Fruit fly (Drosophila melanogaster): Measurements from ENCODE around the gene CG42502.
A peak's percentile ranks its signal among the peaks of the same experiment; 100 is the strongest.

The CG42502 gene

DNA sequence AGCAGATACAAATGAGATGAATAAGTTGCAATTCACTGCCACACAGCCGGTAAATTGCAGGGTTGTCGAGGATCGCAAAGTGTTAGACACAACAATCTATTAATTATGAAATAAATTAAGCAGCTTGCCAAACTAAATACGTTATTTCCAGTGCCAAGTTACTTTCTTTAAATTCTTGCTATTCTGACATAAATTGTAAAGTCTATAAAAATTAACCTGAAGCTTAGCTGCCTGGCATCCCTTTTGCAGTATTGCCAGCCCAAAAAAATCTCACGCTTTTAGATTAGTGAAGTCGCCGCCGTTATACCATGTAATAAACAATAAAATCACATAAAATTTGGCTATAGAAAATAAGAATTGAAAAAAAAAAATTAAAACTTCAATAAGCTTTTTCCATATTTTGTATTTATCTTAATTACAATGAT is 46.6 kb upstream of the CG42502 start (continued):
- TF ChIP-seq CG10147 (GFP tag; optimal IDR thresholded peaks at IDR 0.05), result peak; percentile 82
- TF ChIP-seq prd (optimal IDR thresholded peaks at IDR 0.05), result no peak
- peak; percentile 90 for TF ChIP-seq prd (GFP tag; IDR thresholded peaks at IDR 0.05)
- TF ChIP-seq sna (GFP tag; IDR thresholded peaks at IDR 0.05; ENCODE audit: partially characterized antibody), result no peak
- peak; percentile 86 for TF ChIP-seq Asciz (GFP tag; optimal IDR thresholded peaks at IDR 0.05)
- TF ChIP-seq Dad (GFP tag; optimal IDR thresholded peaks at IDR 0.05), result peak; percentile 46
- TF ChIP-seq h (optimal IDR thresholded peaks at IDR 0.05), result no peak
- peak; percentile 90 for TF ChIP-seq CG17328 (GFP tag; IDR thresholded peaks at IDR 0.05)
- peak; percentile 63 for TF ChIP-seq slou (GFP tag; optimal IDR thresholded peaks at IDR 0.05)
- TF ChIP-seq corto (GFP tag; optimal IDR thresholded peaks at IDR 0.05), result peak; percentile 94
- peak; percentile 88 for TF ChIP-seq Blimp-1 (GFP tag; optimal IDR thresholded peaks at IDR 0.05)
- TF ChIP-seq HLH54F (GFP tag; optimal IDR thresholded peaks at IDR 0.05), result peak; percentile 92
- peak; percentile 83 for TF ChIP-seq CG3838 (GFP tag; optimal IDR thresholded peaks at IDR 0.05)
- TF ChIP-seq en (GFP tag; optimal IDR thresholded peaks at IDR 0.05), result peak; percentile 75
- peak; percentile 48 for TF ChIP-seq HmgD (GFP tag; optimal IDR thresholded peaks at IDR 0.05)
- TF ChIP-seq CG3065 (GFP tag; optimal IDR thresholded peaks at IDR 0.05), result peak; percentile 84
- TF ChIP-seq fru (optimal IDR thresholded peaks at IDR 0.05), result no peak
- TF ChIP-seq sqz (GFP tag; optimal IDR thresholded peaks at IDR 0.05), result peak; percentile 76
- TF ChIP-seq phol (tag; optimal IDR thresholded peaks at IDR 0.05), result peak; percentile 94
- TF ChIP-seq Lim3 (GFP tag; IDR thresholded peaks at IDR 0.05), result 0 out of 2 replicates have a peak, but pooled peaks have one; percentile 13
- peak; percentile 94 for TF ChIP-seq CG2712 (tag; optimal IDR thresholded peaks at IDR 0.05)
- TF ChIP-seq sug (tag; optimal IDR thresholded peaks at IDR 0.05), result peak; percentile 84
- peak; percentile 93 for TF ChIP-seq Awh (GFP tag; IDR thresholded peaks at IDR 0.05)
- TF ChIP-seq CG1647 (GFP tag; optimal IDR thresholded peaks at IDR 0.05), result peak; percentile 62
- peak; percentile 33 for TF ChIP-seq p53 (GFP tag; optimal IDR thresholded peaks at IDR 0.05)
- no peak for TF ChIP-seq eve (GFP tag; optimal IDR thresholded peaks at IDR 0.05)
- peak; percentile 82 for TF ChIP-seq B-H1 (GFP tag; IDR thresholded peaks at IDR 0.05)
- TF ChIP-seq lola (GFP tag; optimal IDR thresholded peaks at IDR 0.05), result peak in 1 of 3 experiments; percentile 79
- TF ChIP-seq zen (tag; optimal IDR thresholded peaks at IDR 0.05), result peak; percentile 82
- TF ChIP-seq dmrt11E (tag; optimal IDR thresholded peaks at IDR 0.05), result peak; percentile 80
- peak; percentile 4 for TF ChIP-seq sima (GFP tag; optimal IDR thresholded peaks at IDR 0.05)
- peak; percentile 88 for TF ChIP-seq CG9609 (GFP tag; optimal IDR thresholded peaks at IDR 0.05)
- peak; percentile 69 for TF ChIP-seq pum (GFP tag; optimal IDR thresholded peaks at IDR 0.05)
- peak; percentile 95 for TF ChIP-seq CG6813 (GFP tag; optimal IDR thresholded peaks at IDR 0.05)
- TF ChIP-seq CG8290 (GFP tag; optimal IDR thresholded peaks at IDR 0.05), result peak; percentile 50
- TF ChIP-seq CG8290 (tag; optimal IDR thresholded peaks at IDR 0.05), result peak; percentile 80 to 92
- peak; percentile 92 for TF ChIP-seq Ada2b (GFP tag; IDR thresholded peaks at IDR 0.05)
- TF ChIP-seq ci (GFP tag; IDR thresholded peaks at IDR 0.05), result peak; percentile 96
- peak; percentile 54 for TF ChIP-seq CG13287 (GFP tag; IDR thresholded peaks at IDR 0.05; ENCODE audit: partially characterized antibody)
- peak; percentile 81 for TF ChIP-seq CrebB (tag; optimal IDR thresholded peaks at IDR 0.05)
- TF ChIP-seq Fer3 (tag; optimal IDR thresholded peaks at IDR 0.05), result peak; percentile 92
- TF ChIP-seq CG18619 (GFP tag; optimal IDR thresholded peaks at IDR 0.05), result peak; percentile 87
- peak; percentile 76 for TF ChIP-seq disco-r (GFP tag; optimal IDR thresholded peaks at IDR 0.05)
- TF ChIP-seq CG2875 (GFP tag; optimal IDR thresholded peaks at IDR 0.05), result peak; percentile 76
- no peak for TF ChIP-seq Dll (GFP tag; IDR thresholded peaks at IDR 0.05; ENCODE audit: partially characterized antibody)
- no peak for TF ChIP-seq pan (optimal IDR thresholded peaks at IDR 0.05)
- peak in 1 of 2 experiments; percentile 95 for TF ChIP-seq pan (GFP tag; optimal IDR thresholded peaks at IDR 0.05 in 1 of 2, IDR thresholded peaks at IDR 0.05 in 1 of 2)
- peak; percentile 71 for TF ChIP-seq CG10274 (GFP tag; optimal IDR thresholded peaks at IDR 0.05)
- peak; percentile 64 for TF ChIP-seq CG7271 (tag; optimal IDR thresholded peaks at IDR 0.05)
- peak; percentile 91 for TF ChIP-seq CG10209 (GFP tag; optimal IDR thresholded peaks at IDR 0.05)
- TF ChIP-seq Hr3 (GFP tag; optimal IDR thresholded peaks at IDR 0.05), result peak; percentile 87
- TF ChIP-seq CG6791 (GFP tag; IDR thresholded peaks at IDR 0.05; ENCODE audit: partially characterized antibody), result no peak
